Worm (Caenorhabditis elegans): ENCODE results near the gene Y38H6C.4.

Y38H6C.4 gene

ce11 chrV:20534072-20534471, 29.2 kb upstream of the Y38H6C.4 start, which contains the start of gene famh-161:
Gene famh-161, minus strand, starts transcription at chrV:20534172.
- TF ChIP-seq sma-9 (GFP tag; optimal IDR thresholded peaks at IDR 0.05) = no peak
- TF ChIP-seq sma-9 (tag; optimal IDR thresholded peaks at IDR 0.05) = no peak
- TF ChIP-seq ceh-82 (tag; optimal IDR thresholded peaks at IDR 0.05) = no peak
- no peak for TF ChIP-seq ceh-16 (tag; optimal IDR thresholded peaks at IDR 0.05)
- no peak for TF ChIP-seq lsy-2 (tag; optimal IDR thresholded peaks at IDR 0.05)
- TF ChIP-seq nhr-21 (tag; optimal IDR thresholded peaks at IDR 0.05) = no peak
- no peak for TF ChIP-seq Y55F3AM.14 (GFP tag; optimal IDR thresholded peaks at IDR 0.05)
- TF ChIP-seq aly-2 (tag; optimal IDR thresholded peaks at IDR 0.05) = no peak
- no peak for TF ChIP-seq fos-1 (tag; optimal IDR thresholded peaks at IDR 0.05)

ce11 chrV:20527493-20527892, 22.6 kb upstream of the Y38H6C.4 start, which contains the start of gene Y38H6C.13:
Gene Y38H6C.13, plus strand, starts transcription at chrV:20527793.
- no peak for TF ChIP-seq mdl-1 (tag; optimal IDR thresholded peaks at IDR 0.05)
- TF ChIP-seq Y55F3AM.14 (GFP tag; optimal IDR thresholded peaks at IDR 0.05) = no peak
- TF ChIP-seq sma-3 (GFP tag; optimal IDR thresholded peaks at IDR 0.05) = no peak
- no peak for TF ChIP-seq lin-13 (GFP tag; optimal IDR thresholded peaks at IDR 0.05)
- TF ChIP-seq lsy-2 (tag; optimal IDR thresholded peaks at IDR 0.05) = no peak
- no peak for TF ChIP-seq F13H6.1 (tag; optimal IDR thresholded peaks at IDR 0.05)
- no peak for TF ChIP-seq ceh-82 (tag; optimal IDR thresholded peaks at IDR 0.05)
- TF ChIP-seq ama-1 (optimal IDR thresholded peaks at IDR 0.05) = no peak
- TF ChIP-seq nhr-10 (tag; optimal IDR thresholded peaks at IDR 0.05) = no peak
- TF ChIP-seq R02D3.7 (tag; optimal IDR thresholded peaks at IDR 0.05) = no peak
- TF ChIP-seq snpc-4 (tag; optimal IDR thresholded peaks at IDR 0.05) = no peak
- no peak for TF ChIP-seq fos-1 (tag; optimal IDR thresholded peaks at IDR 0.05)
- no peak for TF ChIP-seq lin-11 (tag; optimal IDR thresholded peaks at IDR 0.05)
- no peak for TF ChIP-seq aly-2 (tag; optimal IDR thresholded peaks at IDR 0.05)
- no peak for TF ChIP-seq nhr-237 (tag; optimal IDR thresholded peaks at IDR 0.05)
- no peak for TF ChIP-seq crh-2 (tag; optimal IDR thresholded peaks at IDR 0.05)

- no peak for TF ChIP-seq Y55F3AM.14 (GFP tag; optimal IDR thresholded peaks at IDR 0.05)
- TF ChIP-seq ZK546.5 (tag; optimal IDR thresholded peaks at IDR 0.05) = no peak
- TF ChIP-seq fos-1 (tag; optimal IDR thresholded peaks at IDR 0.05) = peak; percentile 98
- no peak for TF ChIP-seq C34F6.9 (tag; optimal IDR thresholded peaks at IDR 0.05)
- no peak for TF ChIP-seq nhr-237 (tag; optimal IDR thresholded peaks at IDR 0.05)
- TF ChIP-seq gmeb-1 (tag; optimal IDR thresholded peaks at IDR 0.05) = peak; percentile 17
- peak; percentile 64 for TF ChIP-seq sma-9 (GFP tag; optimal IDR thresholded peaks at IDR 0.05)
- TF ChIP-seq sma-9 (tag; optimal IDR thresholded peaks at IDR 0.05) = no peak
- no peak for TF ChIP-seq alr-1 (tag; optimal IDR thresholded peaks at IDR 0.05)
These were observed 21.0 kb upstream of the Y38H6C.4 start, which contains the start of the genes srh-166 and Y38H6C.24 for ce11 chrV:20525816-20526459. Gene srh-166, minus strand, starts transcription at chrV:20525866. Gene Y38H6C.24, plus strand, starts transcription at chrV:20526435.

- TF ChIP-seq sma-3 (GFP tag; optimal IDR thresholded peaks at IDR 0.05) (no peak), mab-5 (tag; optimal IDR thresholded peaks at IDR 0.05) (no peak), gmeb-1 (tag; optimal IDR thresholded peaks at IDR 0.05) (no peak), lin-11 (tag; optimal IDR thresholded peaks at IDR 0.05) (no peak), unc-39 (tag; optimal IDR thresholded peaks at IDR 0.05) (no peak), lin-13 (GFP tag; optimal IDR thresholded peaks at IDR 0.05) (no peak), C34F6.9 (tag; optimal IDR thresholded peaks at IDR 0.05) (peak; percentile 75), fos-1 (tag; optimal IDR thresholded peaks at IDR 0.05) (peak; percentile 23), F13H6.1 (tag; optimal IDR thresholded peaks at IDR 0.05) (no peak), skn-1 (tag; optimal IDR thresholded peaks at IDR 0.05) (no peak), unc-55 (GFP tag; optimal IDR thresholded peaks at IDR 0.05) (peak; percentile 65), snpc-4 (tag; optimal IDR thresholded peaks at IDR 0.05) (no peak)
These were observed 17.3 kb upstream of the Y38H6C.4 start, which contains the start of the genes Y38H6C.9 and fbxa-150 for ce11 chrV:20522219-20522618. Gene Y38H6C.9, minus strand, starts transcription at chrV:20522270. Gene fbxa-150, plus strand, starts transcription at chrV:20522598.

- TF ChIP-seq ceh-16 (tag; optimal IDR thresholded peaks at IDR 0.05) = no peak
- TF ChIP-seq F13H6.1 (tag; optimal IDR thresholded peaks at IDR 0.05) = no peak
- no peak for TF ChIP-seq Y55F3AM.14 (GFP tag; optimal IDR thresholded peaks at IDR 0.05)
- TF ChIP-seq nhr-23 (tag; optimal IDR thresholded peaks at IDR 0.05) = no peak
- no peak for TF ChIP-seq lsy-2 (tag; optimal IDR thresholded peaks at IDR 0.05)
- no peak for TF ChIP-seq sma-9 (GFP tag; optimal IDR thresholded peaks at IDR 0.05)
- no peak for TF ChIP-seq sma-9 (tag; optimal IDR thresholded peaks at IDR 0.05)
- TF ChIP-seq nhr-77 (tag; optimal IDR thresholded peaks at IDR 0.05) = no peak
- TF ChIP-seq mab-5 (tag; optimal IDR thresholded peaks at IDR 0.05) = no peak
- no peak for TF ChIP-seq ztf-4 (tag; optimal IDR thresholded peaks at IDR 0.05)
- no peak for TF ChIP-seq lin-11 (tag; optimal IDR thresholded peaks at IDR 0.05)
- TF ChIP-seq nhr-11 (tag; optimal IDR thresholded peaks at IDR 0.05) = no peak
- no peak for TF ChIP-seq sem-4 (tag; optimal IDR thresholded peaks at IDR 0.05)
- TF ChIP-seq nhr-12 (tag; optimal IDR thresholded peaks at IDR 0.05) = no peak
These were observed 14.0 kb upstream of the Y38H6C.4 start, which contains the start of gene Y38H6C.25 for ce11 chrV:20518927-20519326. Gene Y38H6C.25, plus strand, starts transcription at chrV:20519227.

Measured in whole organism, L2 larva.